Worm (Caenorhabditis elegans): ENCODE results near the gene F54E7.9.

DNA sequence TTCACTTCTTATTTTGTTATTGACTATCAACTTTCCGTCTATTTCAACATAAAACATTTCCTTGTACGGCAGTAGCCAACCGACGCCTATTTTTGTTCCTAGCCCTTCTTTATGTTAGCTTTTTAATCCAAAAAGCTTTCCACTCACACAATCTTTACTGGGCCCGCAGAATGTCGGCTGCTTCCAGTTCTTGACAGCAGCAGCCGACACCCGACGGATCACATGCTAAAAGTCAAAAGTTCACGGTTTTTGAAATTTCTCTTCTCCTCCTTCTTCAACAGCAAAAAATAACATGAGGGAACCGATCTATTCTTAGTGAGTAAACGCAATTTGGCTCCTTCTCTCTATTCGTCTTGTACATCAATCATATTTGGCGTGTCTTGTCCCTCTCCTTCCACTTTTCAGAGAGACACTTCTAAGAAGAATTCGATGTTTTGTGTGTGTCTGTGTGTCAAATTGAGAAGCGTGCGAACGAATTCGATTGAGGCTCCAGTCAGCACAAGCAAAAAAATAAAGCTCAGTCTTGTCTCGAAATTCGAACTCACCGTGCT is 45.2 kb downstream of the F54E7.9 start:
- no peak for TF ChIP-seq Y22D7AL.16 (tag; optimal IDR thresholded peaks at IDR 0.05)
- TF ChIP-seq ceh-18 (tag; optimal IDR thresholded peaks at IDR 0.05), result no peak
- peak; percentile 85 for TF ChIP-seq unc-42 (tag; optimal IDR thresholded peaks at IDR 0.05)
- TF ChIP-seq ama-1 (optimal IDR thresholded peaks at IDR 0.05), result no peak
- TF ChIP-seq elt-2 (tag; optimal IDR thresholded peaks at IDR 0.05), result no peak
- no peak for TF ChIP-seq ceh-45 (GFP tag; IDR thresholded peaks at IDR 0.05)
- no peak for TF ChIP-seq sdc-2 (tag; optimal IDR thresholded peaks at IDR 0.05)

Measured in whole organism, late embryonic.